Worm (Caenorhabditis elegans) whole organism, late embryonic: ENCODE results near the gene clec-56.

Experiments
- elt-2 ChIP-seq: sonication (generic microtip); optimal IDR thresholded peaks from 2 replicates; lab custom pipeline; 2016; ENCODE audit warnings: missing genetic modification reagents, missing genetic modification characterization, missing compliant biosample characterization
- elt-4 ChIP-seq: sonication (generic microtip); optimal IDR thresholded peaks from 2 replicates; lab custom pipeline; 2016; ENCODE audit warnings: missing genetic modification characterization, missing compliant biosample characterization
- mec-3 ChIP-seq: sonication (generic microtip); optimal IDR thresholded peaks from 2 replicates; lab custom pipeline; 2016; ENCODE audit warnings: borderline replicate concordance, missing genetic modification characterization, missing compliant biosample characterization
- pha-2 ChIP-seq: sonication (generic microtip); optimal IDR thresholded peaks from 2 replicates; lab custom pipeline; 2017; ENCODE audit warnings: mild to moderate bottlenecking, missing genetic modification characterization, missing compliant biosample characterization
- pha-4 ChIP-seq: fragments of 150-350 bp; optimal IDR thresholded peaks from 2 replicates; lab custom pipeline; 2018; ENCODE audit warnings: missing biosample characterization, missing genetic modification reagents, missing genetic modification characterization
- pqm-1 ChIP-seq: sonication (generic microtip); optimal IDR thresholded peaks from 2 replicates; lab custom pipeline; 2016; ENCODE audit warnings: missing genetic modification characterization, missing compliant biosample characterization
- syd-9 ChIP-seq: sonication (generic microtip); optimal IDR thresholded peaks from 2 replicates; lab custom pipeline; 2016; ENCODE audit warnings: mild to moderate bottlenecking, missing genetic modification characterization, moderate library complexity, missing compliant biosample characterization

ce11 chrV:14484582-14484981 is 10.4 kb downstream of the clec-56 start, which contains the start of gene R02D5.4:
- TF ChIP-seq syd-9 (tag; lab: Kevin White, UChicago) (no peak), mec-3 (tag; lab: Kevin White, UChicago) (no peak), elt-2 (no peak), pha-4 (tag; lab: Kevin White, UChicago) (no peak), elt-4 (tag; lab: Kevin White, UChicago) (no peak), pqm-1 (tag; lab: Kevin White, UChicago) (no peak), pha-2 (no peak)
